Worm (Caenorhabditis elegans): Measurements from ENCODE around the gene rpia-1.
A peak's percentile ranks its signal among the peaks of the same experiment; 100 is the strongest.

ce11 chrIII:7073801-7074386, 49.0 kb upstream of the rpia-1 start, which contains the start of gene ZK418.5:
- TF ChIP-seq elt-2 (tag; optimal IDR thresholded peaks at IDR 0.05) (no peak), ces-1 (GFP tag; optimal IDR thresholded peaks at IDR 0.05) (no peak), C16A3.4 (tag; optimal IDR thresholded peaks at IDR 0.05) (peak; percentile 79)
